Worm (Caenorhabditis elegans): ENCODE results near the gene K06A4.6.

DNA sequence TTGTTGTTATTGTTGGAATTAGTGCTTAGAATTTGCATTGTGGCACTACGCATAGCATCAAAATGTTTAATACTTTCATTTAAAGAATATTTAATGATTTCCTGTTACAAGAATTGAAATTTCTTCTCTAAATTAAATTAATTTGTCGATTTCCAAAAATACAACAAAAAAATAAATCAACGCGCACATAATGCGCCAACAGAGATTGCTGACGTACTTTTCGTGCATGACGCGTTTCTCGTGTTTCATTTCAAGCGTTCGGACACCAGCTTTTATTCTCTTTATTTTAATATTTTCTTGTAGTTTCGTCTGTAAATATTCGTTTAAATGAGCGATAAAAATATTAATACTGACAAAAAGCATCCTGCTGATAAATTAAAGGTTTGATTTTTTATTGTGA lies 33.1 kb upstream of the K06A4.6 start, which contains the start of gene eif-2Bdelta:
- TF ChIP-seq unc-62 (GFP tag; optimal IDR thresholded peaks at IDR 0.05 in 1 of 2) (no peak), unc-62 (tag; optimal IDR thresholded peaks at IDR 0.05) (no peak), mxl-2 (GFP tag; conservative IDR thresholded peaks at IDR 0.05) (no peak)
